Worm (Caenorhabditis elegans) whole organism, early embryonic: ENCODE data around the gene K12G11.6.

Experiments used
- ama-1 ChIP-seq: fragments of 150-350 bp; optimal IDR thresholded peaks from 2 replicates; lab custom pipeline; 2014
- ets-7 ChIP-seq: sonication (generic microtip); optimal IDR thresholded peaks from 2 replicates; lab custom pipeline; 2016; ENCODE audit warnings: missing genotype, missing genetic modification characterization, missing compliant biosample characterization
- hmbx-1 ChIP-seq: sonication (generic microtip); optimal IDR thresholded peaks from 2 replicates; lab custom pipeline; 2016; ENCODE audit warnings: mild to moderate bottlenecking, missing genetic modification characterization, missing compliant biosample characterization
- hnd-1 ChIP-seq: sonication (generic microtip); optimal IDR thresholded peaks from 2 replicates; lab custom pipeline; 2016; ENCODE audit warnings: missing genetic modification characterization, missing compliant biosample characterization
- tra-4 ChIP-seq: sonication (generic microtip); optimal IDR thresholded peaks from 2 replicates; lab custom pipeline; 2017; ENCODE audit warnings: missing genetic modification characterization, missing compliant biosample characterization

- TF ChIP-seq ets-7 (no peak), hnd-1 (tag; lab: Kevin White, UChicago) (no peak), ama-1 (lab: Kevin White, UChicago) (no peak), hmbx-1 (tag; lab: Kevin White, UChicago) (no peak), tra-4 (tag; lab: Kevin White, UChicago) (no peak)
These were observed 47.5 kb downstream of the K12G11.6 start for ce11 chrV:11941664-11942063.
